Fruit fly (Drosophila melanogaster) whole organism, embryonic: ENCODE data around the gene CG12723.

ENCODE experiments used
- CG32772 ChIP-seq: fragments of 200-800 bp; sonication (Bioruptor generic); IDR thresholded peaks from 2 replicates; pipeline ENCODE4 v1.3.6; 2022; ENCODE audit warnings: missing biosample characterization, missing genetic modification characterization
- Pdp1 ChIP-seq, 2 experiments: fragments of 200-800 bp; sonication (Bioruptor generic); optimal IDR thresholded peaks; 3 replicates each; lab custom pipeline; 2016; ENCODE audit warnings: missing biosample characterization in 2 of 2, missing genetic modification characterization in 2 of 2, mild to moderate bottlenecking in 1 of 2, moderate library complexity in 1 of 2

DNA sequence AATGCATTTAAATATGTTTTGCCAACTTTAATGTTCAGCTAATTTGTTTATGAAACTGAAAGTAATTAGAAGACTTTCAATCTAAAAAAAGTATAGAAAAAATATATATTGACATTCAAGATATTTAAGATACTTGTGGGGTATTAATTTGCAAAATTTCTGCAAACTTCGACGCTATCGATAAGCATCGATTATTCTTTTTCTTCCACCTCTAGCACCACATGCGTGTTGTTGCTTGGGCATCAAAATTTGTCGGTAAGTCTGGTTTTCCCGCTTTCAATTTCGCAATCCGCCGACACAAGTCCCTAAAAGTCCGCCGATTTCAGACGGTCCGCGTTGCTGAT lies 20.4 kb upstream of the CG12723 start, which contains the start of gene REG:
- no peak for TF ChIP-seq CG32772 (GFP tag; lab: Robert Waterston, UW)
- TF ChIP-seq Pdp1 (GFP tag; optimal IDR thresholded peaks at IDR 0.05; lab: Kevin White, UChicago) = no peak
